Fruit fly (Drosophila melanogaster): ENCODE results near the gene Zmynd8.

Gene Zmynd8

DNA sequence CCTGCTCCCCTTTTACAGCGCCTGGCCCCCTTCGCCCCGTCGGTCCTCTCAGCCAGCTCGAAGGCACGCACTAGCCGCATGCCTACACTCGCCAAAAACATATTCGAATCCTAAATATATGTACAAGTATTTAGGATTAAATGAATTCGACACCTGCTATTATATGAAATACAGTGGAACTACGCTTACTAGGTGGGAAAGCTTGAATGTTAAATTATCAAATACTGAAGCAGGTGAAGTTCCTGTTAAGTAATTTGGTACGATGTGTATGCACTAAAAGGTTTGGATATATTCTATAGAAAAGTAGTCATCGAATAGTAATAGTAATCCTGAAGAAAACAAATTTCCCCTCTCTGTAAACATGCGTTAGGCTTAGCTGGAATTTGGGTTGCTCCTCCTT is 20.5 kb downstream of the Zmynd8 start (continued):
- TF ChIP-seq CG9727 (GFP tag; optimal IDR thresholded peaks at IDR 0.05) = peak; percentile 57
- TF ChIP-seq CG7372 (GFP tag; IDR thresholded peaks at IDR 0.05) = no peak
- no peak for TF ChIP-seq Six4 (GFP tag; optimal IDR thresholded peaks at IDR 0.05)
- no peak for TF ChIP-seq az2 (GFP tag; optimal IDR thresholded peaks at IDR 0.05)
- no peak for TF ChIP-seq p53 (GFP tag; optimal IDR thresholded peaks at IDR 0.05)
- no peak for TF ChIP-seq CG18011 (GFP tag; optimal IDR thresholded peaks at IDR 0.05)
- no peak; the same call in 1 of the 2 replicates for TF ChIP-seq Xrp1 (GFP tag; IDR thresholded peaks at IDR 0.05)
- TF ChIP-seq CG14965 (GFP tag; optimal IDR thresholded peaks at IDR 0.05; ENCODE audit: borderline replicate concordance) = no peak
- TF ChIP-seq cato (GFP tag; optimal IDR thresholded peaks at IDR 0.05; ENCODE audit: borderline replicate concordance) = no peak
- no peak for TF ChIP-seq gce (GFP tag; IDR thresholded peaks at IDR 0.05)
- TF ChIP-seq YL-1 (GFP tag; optimal IDR thresholded peaks at IDR 0.05) = no peak
- TF ChIP-seq H2.0 (GFP tag; IDR thresholded peaks at IDR 0.05) = no peak
- TF ChIP-seq exex (tag; optimal IDR thresholded peaks at IDR 0.05) = no peak
- no peak for TF ChIP-seq B-H1 (GFP tag; IDR thresholded peaks at IDR 0.05)
- TF ChIP-seq Stat92E (GFP tag; optimal IDR thresholded peaks at IDR 0.05) = peak in 1 of 3 experiments; percentile 39
- TF ChIP-seq shn (GFP tag; optimal IDR thresholded peaks at IDR 0.05) = no peak
- TF ChIP-seq ci (GFP tag; IDR thresholded peaks at IDR 0.05) = no peak
- TF ChIP-seq vnd (GFP tag; IDR thresholded peaks at IDR 0.05; ENCODE audit: partially characterized antibody) = no peak
- no peak for TF ChIP-seq CG32767 (GFP tag; IDR thresholded peaks at IDR 0.05)
- TF ChIP-seq slbo (GFP tag; IDR thresholded peaks at IDR 0.05) = no peak
- no peak for TF ChIP-seq Ravus (GFP tag; IDR thresholded peaks at IDR 0.05)
- no peak for TF ChIP-seq Ptx1 (GFP tag; IDR thresholded peaks at IDR 0.05)
- no peak for TF ChIP-seq Side (GFP tag; optimal IDR thresholded peaks at IDR 0.05)
- TF ChIP-seq CG15011 (GFP tag; optimal IDR thresholded peaks at IDR 0.05) = no peak
- TF ChIP-seq Jarid2 (GFP tag; optimal IDR thresholded peaks at IDR 0.05) = no peak
- no peak for TF ChIP-seq fd3F (GFP tag; optimal IDR thresholded peaks at IDR 0.05)
- TF ChIP-seq tna (GFP tag; IDR thresholded peaks at IDR 0.05; ENCODE audit: partially characterized antibody) = no peak
- TF ChIP-seq CG4404 (GFP tag; IDR thresholded peaks at IDR 0.05) = no peak
- TF ChIP-seq CG7963 (GFP tag; IDR thresholded peaks at IDR 0.05; ENCODE audit: partially characterized antibody) = no peak
- no peak for TF ChIP-seq B-H2 (GFP tag; optimal IDR thresholded peaks at IDR 0.05)
- TF ChIP-seq CG7786 (GFP tag; optimal IDR thresholded peaks at IDR 0.05) = no peak
- TF ChIP-seq TFAM (GFP tag; optimal IDR thresholded peaks at IDR 0.05) = no peak
- no peak for TF ChIP-seq CG4282 (GFP tag; optimal IDR thresholded peaks at IDR 0.05)
- no peak for TF ChIP-seq Sox102F (GFP tag; optimal IDR thresholded peaks at IDR 0.05)
- TF ChIP-seq caup (GFP tag; optimal IDR thresholded peaks at IDR 0.05; ENCODE audit: severe bottlenecking) = no peak
- TF ChIP-seq H15 (GFP tag; IDR thresholded peaks at IDR 0.05) = no peak
- no peak for TF ChIP-seq NfI (GFP tag; optimal IDR thresholded peaks at IDR 0.05)
- TF ChIP-seq C15 (GFP tag; IDR thresholded peaks at IDR 0.05) = no peak
- peak; percentile 25 for TF ChIP-seq CG2202 (tag; optimal IDR thresholded peaks at IDR 0.05)
- TF ChIP-seq CG3726 (GFP tag; IDR thresholded peaks at IDR 0.05) = no peak
- peak; percentile 75 for TF ChIP-seq CG18262 (tag; optimal IDR thresholded peaks at IDR 0.05)
- no peak for TF ChIP-seq gcm (GFP tag; optimal IDR thresholded peaks at IDR 0.05)
- TF ChIP-seq CG8944 (GFP tag; optimal IDR thresholded peaks at IDR 0.05) = no peak
- peak; percentile 30 for TF ChIP-seq grau (tag; optimal IDR thresholded peaks at IDR 0.05)
- TF ChIP-seq Xbp1 (GFP tag; optimal IDR thresholded peaks at IDR 0.05) = no peak
- TF ChIP-seq ttk (GFP tag; IDR thresholded peaks at IDR 0.05) = no peak
- no peak for TF ChIP-seq usp (GFP tag; optimal IDR thresholded peaks at IDR 0.05)
- TF ChIP-seq sc (optimal IDR thresholded peaks at IDR 0.05) = no peak
- peak; percentile 17 for TF ChIP-seq sc (GFP tag; optimal IDR thresholded peaks at IDR 0.05)
- no peak for TF ChIP-seq yki (optimal IDR thresholded peaks at IDR 0.05)
- no peak for TF ChIP-seq CG18764 (GFP tag; optimal IDR thresholded peaks at IDR 0.05)
- TF ChIP-seq jumu (GFP tag; optimal IDR thresholded peaks at IDR 0.05) = no peak
- TF ChIP-seq CG4730 (GFP tag; IDR thresholded peaks at IDR 0.05) = no peak

Data from whole organism, embryonic.